Worm (Caenorhabditis elegans) whole organism, L4 larva: Measurements from ENCODE around the gene srxa-10.

Experiments
- ZK337.2 ChIP-seq: fragments of 200-800 bp; sonication (Bioruptor generic); IDR thresholded peaks from 2 replicates; pipeline ENCODE4 v1.3.6; 2022; ENCODE audit warnings: missing genetic modification reagents, missing genetic modification characterization, missing compliant biosample characterization
- mes-2 ChIP-seq: sonication (generic microtip); optimal IDR thresholded peaks from 2 replicates; lab custom pipeline; 2016; ENCODE audit warnings: missing genotype, mild to moderate bottlenecking, missing genetic modification characterization, missing compliant biosample characterization; ENCODE audit not compliant: poor library complexity, severe bottlenecking

ce11 chrIII:9807560-9808046 is 11.3 kb upstream of the srxa-10 start:
- TF ChIP-seq mes-2 (no peak), ZK337.2 (GFP tag; lab: Robert Waterston, UW) (no peak)
